Fruit fly (Drosophila melanogaster) whole organism, embryonic: Measurements from ENCODE around the gene RpS28a.

Experiments used
- ATbp ChIP-seq: fragments of 200-800 bp; sonication (Bioruptor generic); optimal IDR thresholded peaks from 2 replicates; lab custom pipeline; 2017; ENCODE audit warnings: missing biosample characterization, mild to moderate bottlenecking, missing genetic modification characterization, missing genetic modification reagents
- Atf6 ChIP-seq: fragments of 200-800 bp; sonication (Bioruptor generic); IDR thresholded peaks from 2 replicates; pipeline ENCODE4 v1.3.6; 2022; ENCODE audit warnings: missing biosample characterization, missing genetic modification characterization
- Bdp1 ChIP-seq: fragments of 200-800 bp; sonication (Bioruptor generic); optimal IDR thresholded peaks from 3 replicates; lab custom pipeline; 2016; ENCODE audit warnings: missing biosample characterization, missing genetic modification characterization
- CG10366 ChIP-seq: fragments of 200-800 bp; sonication (Bioruptor generic); IDR thresholded peaks from 2 replicates; pipeline ENCODE4 v1.3.6; 2022; ENCODE audit warnings: missing biosample characterization, missing genetic modification characterization
- CG10959 ChIP-seq: fragments of 200-800 bp; sonication (Bioruptor generic); IDR thresholded peaks from 2 replicates; pipeline ENCODE4 v1.3.6; 2022; ENCODE audit warnings: missing biosample characterization, missing genetic modification characterization
- CG12104 ChIP-seq: fragments of 200-800 bp; sonication (Bioruptor generic); optimal IDR thresholded peaks from 3 replicates; lab custom pipeline; 2016; ENCODE audit warnings: missing biosample characterization, missing genetic modification characterization
- CG12942 ChIP-seq: fragments of 200-800 bp; sonication (Bioruptor generic); optimal IDR thresholded peaks from 3 replicates; lab custom pipeline; 2016; ENCODE audit warnings: missing biosample characterization, missing genetic modification characterization
- CG13123 ChIP-seq: fragments of 200-800 bp; sonication (Bioruptor generic); optimal IDR thresholded peaks from 2 replicates; lab custom pipeline; 2016; ENCODE audit warnings: missing biosample characterization, missing genetic modification characterization
- CG14710 ChIP-seq: fragments of 200-800 bp; sonication (Bioruptor generic); optimal IDR thresholded peaks from 3 replicates; lab custom pipeline; 2019; ENCODE audit warnings: missing biosample characterization, mild to moderate bottlenecking, missing genetic modification characterization, moderate library complexity
- CG1529 ChIP-seq: fragments of 200-800 bp; sonication (Bioruptor generic); optimal IDR thresholded peaks from 3 replicates; lab custom pipeline; 2018; ENCODE audit warnings: missing biosample characterization, missing genetic modification characterization
- CG16815 ChIP-seq: fragments of 200-800 bp; sonication (Bioruptor generic); optimal IDR thresholded peaks from 3 replicates; lab custom pipeline; 2017; ENCODE audit warnings: missing biosample characterization, mild to moderate bottlenecking, missing genetic modification characterization
- CG17568 ChIP-seq: fragments of 200-800 bp; sonication (Bioruptor generic); optimal IDR thresholded peaks from 2 replicates; lab custom pipeline; 2018; ENCODE audit warnings: missing biosample characterization, mild to moderate bottlenecking, missing genetic modification characterization, moderate library complexity
- CG1792 ChIP-seq: fragments of 200-800 bp; sonication (Bioruptor generic); optimal IDR thresholded peaks from 2 replicates; lab custom pipeline; 2016; ENCODE audit warnings: missing biosample characterization, missing genetic modification characterization
- CG2712 ChIP-seq: fragments of 200-800 bp; optimal IDR thresholded peaks from 3 replicates; lab custom pipeline; 2019; ENCODE audit warnings: missing biosample characterization, mild to moderate bottlenecking, missing genetic modification characterization, moderate library complexity
- CG30403 ChIP-seq: fragments of 200-800 bp; sonication (Bioruptor generic); optimal IDR thresholded peaks from 3 replicates; lab custom pipeline; 2016; ENCODE audit warnings: missing biosample characterization, missing genetic modification characterization
- CG4707 ChIP-seq: fragments of 200-800 bp; sonication (Bioruptor generic); optimal IDR thresholded peaks from 2 replicates; lab custom pipeline; 2018; ENCODE audit warnings: missing biosample characterization, mild to moderate bottlenecking, missing genetic modification characterization, moderate library complexity
- CG6689 ChIP-seq: fragments of 200-800 bp; sonication (Bioruptor generic); IDR thresholded peaks from 2 replicates; pipeline ENCODE4 v1.3.6; 2022; ENCODE audit warnings: missing biosample characterization, missing genetic modification characterization
- CG6765 ChIP-seq: fragments of 200-800 bp; sonication (Bioruptor generic); optimal IDR thresholded peaks from 3 replicates; lab custom pipeline; 2017; ENCODE audit warnings: missing biosample characterization, mild to moderate bottlenecking, missing genetic modification characterization
- CG8944 ChIP-seq: fragments of 200-800 bp; sonication (Bioruptor generic); optimal IDR thresholded peaks from 3 replicates; lab custom pipeline; 2016; ENCODE audit warnings: missing biosample characterization, missing genetic modification characterization
- D ChIP-seq, 2 experiments: fragments of 200-800 bp in 1 of 2; fragments of >200 bp in 1 of 2; sonication (Bioruptor generic) in 1 of 2; optimal IDR thresholded peaks; 2 replicates in 1 of 2; 3 replicates in 1 of 2; lab custom pipeline; 2017; ENCODE audit warnings: mild to moderate bottlenecking in 1 of 2, missing biosample characterization in 1 of 2, missing genetic modification characterization in 1 of 2, missing genetic modification reagents in 1 of 2
- Dek ChIP-seq: fragments of 200-800 bp; sonication (Bioruptor generic); optimal IDR thresholded peaks from 3 replicates; lab custom pipeline; 2019; ENCODE audit warnings: missing biosample characterization, mild to moderate bottlenecking, missing genetic modification characterization, moderate library complexity
- Dip2 ChIP-seq: fragments of 200-800 bp; sonication (Bioruptor generic); IDR thresholded peaks from 2 replicates; pipeline ENCODE4 v1.3.6; 2022; ENCODE audit warnings: missing biosample characterization, missing genetic modification characterization
- H2.0 ChIP-seq: fragments of 200-800 bp; sonication (Bioruptor generic); IDR thresholded peaks from 2 replicates; pipeline ENCODE4 v1.3.6; 2022; ENCODE audit warnings: missing biosample characterization, missing genetic modification characterization
- HLHmδ ChIP-seq: fragments of 200-800 bp; sonication (Bioruptor generic); optimal IDR thresholded peaks from 2 replicates; lab custom pipeline; 2018; ENCODE audit warnings: missing biosample characterization, mild to moderate bottlenecking, missing genetic modification characterization, moderate library complexity
- Lpt ChIP-seq: fragments of >200 bp; optimal IDR thresholded peaks from 2 replicates; lab custom pipeline; 2018; ENCODE audit warnings: missing biosample characterization, missing genetic modification characterization
- Meics ChIP-seq: fragments of 200-800 bp; sonication (Bioruptor generic); optimal IDR thresholded peaks from 2 replicates; lab custom pipeline; 2017; ENCODE audit warnings: missing biosample characterization, mild to moderate bottlenecking, missing genetic modification characterization
- Nf-YB ChIP-seq: fragments of 200-800 bp; sonication (Bioruptor generic); optimal IDR thresholded peaks from 3 replicates; lab custom pipeline; 2019; ENCODE audit warnings: missing biosample characterization, mild to moderate bottlenecking, missing genetic modification characterization, moderate library complexity
- Optix ChIP-seq: fragments of 200-800 bp; sonication (Bioruptor generic); IDR thresholded peaks from 3 replicates; pipeline ENCODE4 v1.3.6; 2022; ENCODE audit warnings: missing biosample characterization, missing genetic modification characterization
- Pdp1 ChIP-seq, 2 experiments: fragments of 200-800 bp; sonication (Bioruptor generic); optimal IDR thresholded peaks; 3 replicates each; lab custom pipeline; 2016; ENCODE audit warnings: missing biosample characterization in 2 of 2, missing genetic modification characterization in 2 of 2, mild to moderate bottlenecking in 1 of 2, moderate library complexity in 1 of 2
- Ssrp ChIP-seq: fragments of 200-800 bp; sonication (Bioruptor generic); optimal IDR thresholded peaks from 2 replicates; lab custom pipeline; 2018; ENCODE audit warnings: missing biosample characterization, mild to moderate bottlenecking, missing genetic modification characterization, moderate library complexity
- Vsx1 ChIP-seq: fragments of 200-800 bp; sonication (Bioruptor generic); optimal IDR thresholded peaks from 2 replicates; lab custom pipeline; 2017; ENCODE audit warnings: missing biosample characterization, mild to moderate bottlenecking, missing genetic modification characterization, missing genetic modification reagents
- Xrp1 ChIP-seq: fragments of 200-800 bp; sonication (Bioruptor generic); IDR thresholded peaks from 2 replicates; pipeline ENCODE4 v1.3.6; 2022; ENCODE audit warnings: missing biosample characterization, missing genetic modification characterization
- ac ChIP-seq: fragments of 200-800 bp; sonication (Bioruptor generic); optimal IDR thresholded peaks from 3 replicates; lab custom pipeline; 2017; ENCODE audit warnings: missing biosample characterization, mild to moderate bottlenecking, missing genetic modification characterization
- ase ChIP-seq: fragments of 200-800 bp; sonication (Bioruptor generic); IDR thresholded peaks from 3 replicates; pipeline ENCODE4 v1.3.6; 2022; ENCODE audit warnings: missing biosample characterization, missing genetic modification characterization
- ash1 ChIP-seq: fragments of 200-800 bp; sonication (Bioruptor generic); optimal IDR thresholded peaks from 2 replicates; lab custom pipeline; 2018; ENCODE audit warnings: missing biosample characterization, mild to moderate bottlenecking, missing genetic modification characterization
- btn ChIP-seq: fragments of 200-800 bp; sonication (Bioruptor generic); optimal IDR thresholded peaks from 2 replicates; lab custom pipeline; 2016; ENCODE audit warnings: missing biosample characterization, missing genetic modification characterization
- cg ChIP-seq: fragments of 200-800 bp; sonication (Bioruptor generic); optimal IDR thresholded peaks from 3 replicates; lab custom pipeline; 2019; ENCODE audit warnings: missing biosample characterization, mild to moderate bottlenecking, missing genetic modification characterization, moderate library complexity
- crc ChIP-seq: fragments of 200-800 bp; sonication (Bioruptor generic); optimal IDR thresholded peaks from 2 replicates; lab custom pipeline; 2016; ENCODE audit warnings: missing biosample characterization, missing genetic modification characterization
- dmrt11E ChIP-seq: fragments of 200-800 bp; sonication (Bioruptor generic); optimal IDR thresholded peaks from 3 replicates; lab custom pipeline; 2018; ENCODE audit warnings: missing biosample characterization, mild to moderate bottlenecking, missing genetic modification characterization, moderate library complexity
- dysf ChIP-seq: fragments of 200-800 bp; sonication (Bioruptor generic); IDR thresholded peaks from 3 replicates; pipeline ENCODE4 v1.3.6; 2022; ENCODE audit warnings: missing biosample characterization, missing genetic modification characterization
- gcm ChIP-seq: fragments of 200-800 bp; sonication (Bioruptor generic); optimal IDR thresholded peaks from 2 replicates; lab custom pipeline; 2019; ENCODE audit warnings: missing biosample characterization, mild to moderate bottlenecking, missing genetic modification characterization, moderate library complexity
- hb ChIP-seq: fragments of 200-800 bp; sonication (Bioruptor generic); IDR thresholded peaks from 3 replicates; pipeline ENCODE4 v1.3.6; 2022; ENCODE audit warnings: missing biosample characterization, missing genetic modification characterization; ENCODE audit not compliant: partially characterized antibody
- luna ChIP-seq: fragments of 200-800 bp; sonication (Bioruptor generic); optimal IDR thresholded peaks from 2 replicates; lab custom pipeline; 2016; ENCODE audit warnings: missing biosample characterization, missing genetic modification characterization
- nau ChIP-seq: fragments of 200-800 bp; sonication (Bioruptor generic); optimal IDR thresholded peaks from 3 replicates; lab custom pipeline; 2017; ENCODE audit warnings: missing biosample characterization, mild to moderate bottlenecking, missing genetic modification characterization, missing genetic modification reagents
- nerfin-1 ChIP-seq: fragments of 200-800 bp; sonication (Bioruptor generic); optimal IDR thresholded peaks from 3 replicates; lab custom pipeline; 2019; ENCODE audit warnings: missing biosample characterization, mild to moderate bottlenecking, missing genetic modification characterization, moderate library complexity
- pb ChIP-seq: fragments of 200-800 bp; sonication (Bioruptor generic); optimal IDR thresholded peaks from 3 replicates; lab custom pipeline; 2016; ENCODE audit warnings: missing biosample characterization, missing genetic modification characterization
- trh ChIP-seq: fragments of 200-800 bp; sonication (Bioruptor generic); optimal IDR thresholded peaks from 2 replicates; lab custom pipeline; 2016; ENCODE audit warnings: missing biosample characterization, missing genetic modification characterization
- ttk ChIP-seq: fragments of 200-800 bp; sonication (Bioruptor generic); IDR thresholded peaks from 2 replicates; pipeline ENCODE4 v2.1.2; 2022; ENCODE audit warnings: missing biosample characterization, missing genetic modification characterization
- tx ChIP-seq: fragments of 200-800 bp; sonication (Bioruptor generic); optimal IDR thresholded peaks from 2 replicates; lab custom pipeline; 2016; ENCODE audit warnings: missing biosample characterization, missing genetic modification characterization
- unpg ChIP-seq: fragments of 200-800 bp; sonication (Bioruptor generic); optimal IDR thresholded peaks from 3 replicates; lab custom pipeline; 2018; ENCODE audit warnings: missing biosample characterization, mild to moderate bottlenecking, missing genetic modification characterization, moderate library complexity
- zf30C ChIP-seq: fragments of 200-800 bp; sonication (Bioruptor generic); optimal IDR thresholded peaks from 3 replicates; lab custom pipeline; 2018; ENCODE audit warnings: missing biosample characterization, mild to moderate bottlenecking, missing genetic modification characterization

RpS28a gene

DNA sequence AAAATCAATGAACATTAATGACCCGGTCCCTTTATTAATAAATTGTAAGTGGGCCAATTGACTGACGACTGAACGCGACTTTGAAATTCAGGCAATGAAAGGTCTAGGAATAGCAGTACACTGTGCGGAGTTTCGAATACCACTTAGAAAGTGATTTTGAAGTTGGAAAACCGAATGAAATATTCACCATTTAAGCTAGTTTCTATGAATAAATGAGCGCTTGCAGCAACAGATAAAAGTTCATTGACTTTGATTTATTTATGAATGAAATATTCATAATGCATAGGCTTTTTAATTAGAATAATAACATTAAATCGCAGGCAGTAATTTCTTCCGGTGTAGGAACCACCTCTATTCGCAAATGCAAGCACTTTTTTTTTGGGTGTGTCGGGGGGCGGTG lies 1.4 kb downstream of the RpS28a start (continued):
- no peak for TF ChIP-seq Bdp1
- no peak for TF ChIP-seq CG1792 (GFP tag; lab: Kevin White, UChicago)
- peak; percentile 2 for TF ChIP-seq CG14710 (tag; lab: Kevin White, UChicago)
- TF ChIP-seq nerfin-1 (tag; lab: Kevin White, UChicago) = no peak
- TF ChIP-seq Optix (GFP tag; lab: Robert Waterston, UW) = no peak
- peak; percentile 16; the same call in 1 of the 2 replicates for TF ChIP-seq CG10366
- TF ChIP-seq CG8944 (GFP tag; lab: Kevin White, UChicago) = no peak
- no peak for TF ChIP-seq nau (GFP tag; lab: Kevin White, UChicago)
- TF ChIP-seq CG30403 (GFP tag; lab: Kevin White, UChicago) = peak; percentile 44
- no peak for TF ChIP-seq crc
- TF ChIP-seq pb = no peak
- no peak for TF ChIP-seq CG12942 (GFP tag; lab: Kevin White, UChicago)
- no peak for TF ChIP-seq Lpt (GFP tag; lab: Kevin White, UChicago)
- no peak for TF ChIP-seq trh (GFP tag; lab: Kevin White, UChicago)
- TF ChIP-seq ash1 = no peak
- no peak for TF ChIP-seq Dip2 (GFP tag; lab: Robert Waterston, UW)
- peak; percentile 44; the same call in 1 of the 2 replicates for TF ChIP-seq CG6689
- TF ChIP-seq Ssrp = peak; percentile 40
- TF ChIP-seq ase (GFP tag; lab: Robert Waterston, UW) = no peak
- TF ChIP-seq Meics (GFP tag; lab: Kevin White, UChicago) = peak; percentile 37
- TF ChIP-seq CG16815 (GFP tag; lab: Kevin White, UChicago) = no peak
- TF ChIP-seq Atf6 (GFP tag; lab: Robert Waterston, UW) = peak; percentile 24; the same call in 1 of the 2 replicates
- no peak for TF ChIP-seq CG1529
- no peak for TF ChIP-seq tx (GFP tag; lab: Kevin White, UChicago)
- peak; percentile 33 for TF ChIP-seq unpg
- no peak for TF ChIP-seq ac
- TF ChIP-seq CG4707 (GFP tag; lab: Kevin White, UChicago) = no peak
- TF ChIP-seq CG13123 = no peak
- no peak for TF ChIP-seq D (optimal IDR thresholded peaks at IDR 0.05; lab: Kevin White, UChicago)
- peak; percentile 17 for TF ChIP-seq D (GFP tag; optimal IDR thresholded peaks at IDR 0.05; lab: Kevin White, UChicago)
- no peak for TF ChIP-seq gcm (GFP tag; lab: Kevin White, UChicago)
- no peak for TF ChIP-seq btn (GFP tag; lab: Kevin White, UChicago)
- TF ChIP-seq Dek (tag; lab: Kevin White, UChicago) = peak; percentile 8
- no peak for TF ChIP-seq ttk
- no peak for TF ChIP-seq luna
- TF ChIP-seq Nf-YB (GFP tag; lab: Kevin White, UChicago) = no peak
- TF ChIP-seq dysf (GFP tag; lab: Robert Waterston, UW) = peak; percentile 59; the same call in 1 of the 3 replicates
- peak; percentile 48; the same call in 1 of the 2 replicates for TF ChIP-seq Xrp1 (GFP tag; lab: Robert Waterston, UW)
- peak; percentile 45 for TF ChIP-seq ATbp (GFP tag; lab: Kevin White, UChicago)
- TF ChIP-seq CG6765 (GFP tag; lab: Kevin White, UChicago) = no peak
- TF ChIP-seq CG2712 = peak; percentile 30
- no peak for TF ChIP-seq cg
- no peak for TF ChIP-seq CG10959 (GFP tag; lab: Robert Waterston, UW)
- TF ChIP-seq Pdp1 (GFP tag; optimal IDR thresholded peaks at IDR 0.05; lab: Kevin White, UChicago) = no peak
- TF ChIP-seq dmrt11E = peak; percentile 1
- TF ChIP-seq Vsx1 (GFP tag; lab: Kevin White, UChicago) = no peak
- TF ChIP-seq zf30C (GFP tag; lab: Kevin White, UChicago) = peak; percentile 33
- no peak for TF ChIP-seq HLHmδ (GFP tag; lab: Kevin White, UChicago)
- no peak for TF ChIP-seq hb (GFP tag; lab: Robert Waterston, UW)
- no peak for TF ChIP-seq CG12104
- no peak for TF ChIP-seq H2.0 (GFP tag; lab: Robert Waterston, UW)
- TF ChIP-seq CG17568 (GFP tag; lab: Kevin White, UChicago) = no peak
